Fruit fly (Drosophila melanogaster) whole organism, embryonic: Measurements from ENCODE around the gene flr.

Experiments
- Adf1 ChIP-seq: fragments of 200-800 bp; sonication (Bioruptor generic); IDR thresholded peaks from 2 replicates; pipeline ENCODE4 v1.3.6; 2022; ENCODE audit warnings: missing biosample characterization, missing genetic modification characterization
- CG1024 ChIP-seq: fragments of 200-800 bp; sonication (Bioruptor generic); IDR thresholded peaks from 2 replicates; pipeline ENCODE4 v1.3.6; 2022; ENCODE audit warnings: missing biosample characterization, missing genetic modification characterization
- CG10267 ChIP-seq: fragments of 200-800 bp; sonication (Bioruptor generic); optimal IDR thresholded peaks from 2 replicates; lab custom pipeline; 2018; ENCODE audit warnings: missing biosample characterization, mild to moderate bottlenecking, missing genetic modification characterization, moderate library complexity
- CG10462 ChIP-seq: fragments of 200-800 bp; sonication (Bioruptor generic); optimal IDR thresholded peaks from 2 replicates; lab custom pipeline; 2016; ENCODE audit warnings: missing biosample characterization, missing genetic modification characterization
- CG10654 ChIP-seq: fragments of 200-800 bp; sonication (Bioruptor generic); optimal IDR thresholded peaks from 2 replicates; lab custom pipeline; 2016; ENCODE audit warnings: missing biosample characterization, missing genetic modification characterization
- CG11247 ChIP-seq: fragments of 200-800 bp; sonication (Bioruptor generic); IDR thresholded peaks from 2 replicates; pipeline ENCODE4 v1.3.6; 2022; ENCODE audit warnings: missing biosample characterization, missing genetic modification characterization
- CG11723 ChIP-seq: fragments of 200-800 bp; sonication (Bioruptor generic); optimal IDR thresholded peaks from 2 replicates; lab custom pipeline; 2017; ENCODE audit warnings: missing biosample characterization, mild to moderate bottlenecking, missing genetic modification characterization
- CG13123 ChIP-seq: fragments of 200-800 bp; sonication (Bioruptor generic); optimal IDR thresholded peaks from 2 replicates; lab custom pipeline; 2016; ENCODE audit warnings: missing biosample characterization, missing genetic modification characterization
- CG14050 ChIP-seq: fragments of 200-800 bp; sonication (Bioruptor generic); IDR thresholded peaks from 3 replicates; pipeline ENCODE4 v1.3.6; 2022; ENCODE audit warnings: missing biosample characterization, missing genetic modification characterization
- CG14667 ChIP-seq: fragments of 200-800 bp; sonication (Bioruptor generic); IDR thresholded peaks from 2 replicates; pipeline ENCODE4 v1.3.6; 2022; ENCODE audit warnings: missing biosample characterization, missing genetic modification characterization
- CG1602 ChIP-seq: fragments of 200-800 bp; sonication (Bioruptor generic); optimal IDR thresholded peaks from 3 replicates; lab custom pipeline; 2016; ENCODE audit warnings: missing biosample characterization, missing genetic modification characterization
- CG17361 ChIP-seq: fragments of 200-800 bp; sonication (Bioruptor generic); IDR thresholded peaks from 3 replicates; pipeline ENCODE4 v1.3.6; 2022; ENCODE audit warnings: missing biosample characterization, missing genetic modification characterization
- CG17912 ChIP-seq: fragments of 200-800 bp; sonication (Bioruptor generic); optimal IDR thresholded peaks from 2 replicates; lab custom pipeline; 2018; ENCODE audit warnings: missing biosample characterization, mild to moderate bottlenecking, missing genetic modification characterization
- CG2712 ChIP-seq: fragments of 200-800 bp; optimal IDR thresholded peaks from 3 replicates; lab custom pipeline; 2019; ENCODE audit warnings: missing biosample characterization, mild to moderate bottlenecking, missing genetic modification characterization, moderate library complexity
- CG32772 ChIP-seq: fragments of 200-800 bp; sonication (Bioruptor generic); IDR thresholded peaks from 2 replicates; pipeline ENCODE4 v1.3.6; 2022; ENCODE audit warnings: missing biosample characterization, missing genetic modification characterization
- CG3726 ChIP-seq: fragments of 200-800 bp; sonication (Bioruptor generic); IDR thresholded peaks from 3 replicates; pipeline ENCODE4, ENCODE4 v1.3.6; 2022; ENCODE audit warnings: missing biosample characterization, missing genetic modification characterization
- CG6813 ChIP-seq: fragments of 200-800 bp; sonication (Bioruptor generic); optimal IDR thresholded peaks from 2 replicates; lab custom pipeline; 2017; ENCODE audit warnings: missing biosample characterization, missing genetic modification characterization, mild to moderate bottlenecking, moderate library complexity, missing genetic modification reagents
- CG8765 ChIP-seq: fragments of 200-800 bp; sonication (Bioruptor generic); IDR thresholded peaks from 2 replicates; pipeline ENCODE4 v1.3.6; 2022; ENCODE audit warnings: missing biosample characterization, missing genetic modification characterization
- CHES-1-like ChIP-seq: fragments of 200-800 bp; sonication (Bioruptor generic); optimal IDR thresholded peaks from 2 replicates; lab custom pipeline; 2016; ENCODE audit warnings: missing biosample characterization, missing genetic modification characterization
- CrebB ChIP-seq: fragments of 200-800 bp; sonication (Bioruptor generic); optimal IDR thresholded peaks from 3 replicates; lab custom pipeline; 2018; ENCODE audit warnings: missing biosample characterization, mild to moderate bottlenecking, missing genetic modification characterization
- Dfd ChIP-seq, 2 experiments: fragments of >200 bp; optimal IDR thresholded peaks; 2 replicates each; lab custom pipeline; 2017; ENCODE audit warnings: missing biosample characterization in 2 of 2, missing genetic modification characterization in 2 of 2
- Dll ChIP-seq: fragments of 200-800 bp; sonication (Bioruptor generic); IDR thresholded peaks from 4 replicates; pipeline ENCODE4 v1.3.6; 2022; ENCODE audit warnings: missing biosample characterization, missing genetic modification characterization; ENCODE audit not compliant: partially characterized antibody
- HLHmδ ChIP-seq: fragments of 200-800 bp; sonication (Bioruptor generic); optimal IDR thresholded peaks from 2 replicates; lab custom pipeline; 2018; ENCODE audit warnings: missing biosample characterization, mild to moderate bottlenecking, missing genetic modification characterization, moderate library complexity
- Nf-YA ChIP-seq: fragments of 200-800 bp; sonication (Bioruptor generic); IDR thresholded peaks from 2 replicates; pipeline ENCODE4 v1.3.6; 2022; ENCODE audit warnings: missing biosample characterization, missing genetic modification characterization
- Spps ChIP-seq: fragments of 200-800 bp; sonication (Bioruptor generic); optimal IDR thresholded peaks from 2 replicates; lab custom pipeline; 2018; ENCODE audit warnings: missing biosample characterization, mild to moderate bottlenecking, missing genetic modification characterization
- Ssrp ChIP-seq: fragments of 200-800 bp; sonication (Bioruptor generic); optimal IDR thresholded peaks from 2 replicates; lab custom pipeline; 2018; ENCODE audit warnings: missing biosample characterization, mild to moderate bottlenecking, missing genetic modification characterization, moderate library complexity
- aop ChIP-seq: fragments of 200-800 bp; sonication (Bioruptor generic); IDR thresholded peaks from 2 replicates; pipeline ENCODE4 v1.3.6; 2022; ENCODE audit warnings: missing biosample characterization, missing genetic modification characterization
- ash1 ChIP-seq: fragments of 200-800 bp; sonication (Bioruptor generic); optimal IDR thresholded peaks from 2 replicates; lab custom pipeline; 2018; ENCODE audit warnings: missing biosample characterization, mild to moderate bottlenecking, missing genetic modification characterization
- bab2 ChIP-seq: fragments of 200-800 bp; sonication (Bioruptor generic); optimal IDR thresholded peaks from 2 replicates; lab custom pipeline; 2016; ENCODE audit warnings: missing biosample characterization, missing genetic modification characterization
- chif ChIP-seq, 2 experiments: fragments of 200-800 bp; sonication (Bioruptor generic); optimal IDR thresholded peaks; 3 replicates each; lab custom pipeline; 2016; ENCODE audit warnings: missing biosample characterization in 2 of 2, missing genetic modification characterization in 2 of 2
- chinmo ChIP-seq: fragments of 200-800 bp; sonication (Bioruptor generic); IDR thresholded peaks from 4 replicates; pipeline ENCODE4 v1.3.6; 2022; ENCODE audit warnings: missing biosample characterization, missing genetic modification characterization; ENCODE audit not compliant: partially characterized antibody
- crp ChIP-seq, 2 experiments: fragments of 200-800 bp; sonication (Bioruptor generic); optimal IDR thresholded peaks; 2 replicates in 1 of 2; 3 replicates in 1 of 2; lab custom pipeline; 2017; ENCODE audit warnings: missing biosample characterization in 2 of 2, missing genetic modification characterization in 2 of 2, mild to moderate bottlenecking in 1 of 2, moderate library complexity in 1 of 2
- dpn ChIP-seq, 2 experiments: fragments of 200-800 bp; sonication (Bioruptor generic); optimal IDR thresholded peaks; 3 replicates each; lab custom pipeline; 2016; ENCODE audit warnings: missing biosample characterization in 2 of 2, missing genetic modification characterization in 2 of 2
- emc ChIP-seq: fragments of 200-800 bp; sonication (Bioruptor generic); optimal IDR thresholded peaks from 2 replicates; lab custom pipeline; 2016; ENCODE audit warnings: missing biosample characterization, missing genetic modification characterization
- ftz-f1 ChIP-seq: fragments of 200-800 bp; sonication (Bioruptor generic); optimal IDR thresholded peaks from 2 replicates; lab custom pipeline; 2016; ENCODE audit warnings: missing biosample characterization, missing genetic modification characterization
- gce ChIP-seq: fragments of 200-800 bp; sonication (Bioruptor generic); IDR thresholded peaks from 3 replicates; pipeline ENCODE4 v1.3.6; 2022; ENCODE audit warnings: missing biosample characterization, missing genetic modification characterization
- gcm ChIP-seq: fragments of 200-800 bp; sonication (Bioruptor generic); optimal IDR thresholded peaks from 2 replicates; lab custom pipeline; 2019; ENCODE audit warnings: missing biosample characterization, mild to moderate bottlenecking, missing genetic modification characterization, moderate library complexity
- insv ChIP-seq, 2 experiments: fragments of 200-800 bp; sonication (Bioruptor generic); optimal IDR thresholded peaks; 3 replicates each; lab custom pipeline; 2016 to 2018; ENCODE audit warnings: missing biosample characterization in 2 of 2, missing genetic modification characterization in 2 of 2
- jing ChIP-seq: fragments of 200-800 bp; sonication (Bioruptor generic); optimal IDR thresholded peaks from 2 replicates; lab custom pipeline; 2018; ENCODE audit warnings: missing biosample characterization, mild to moderate bottlenecking, missing genetic modification characterization
- klu ChIP-seq: fragments of 200-800 bp; sonication (Bioruptor generic); IDR thresholded peaks from 2 replicates; pipeline ENCODE4 v1.3.6; 2022; ENCODE audit warnings: missing biosample characterization, missing genetic modification characterization
- lbe ChIP-seq: fragments of 200-800 bp; sonication (Bioruptor generic); optimal IDR thresholded peaks from 2 replicates; lab custom pipeline; 2016; ENCODE audit warnings: missing biosample characterization, mild to moderate bottlenecking, missing genetic modification characterization
- lmd ChIP-seq: fragments of 200-800 bp; sonication (Bioruptor generic); IDR thresholded peaks from 2 replicates; pipeline ENCODE4 v1.3.6; 2022; ENCODE audit warnings: missing biosample characterization, missing genetic modification characterization
- p53 ChIP-seq: fragments of 200-800 bp; sonication (Bioruptor generic); optimal IDR thresholded peaks from 2 replicates; lab custom pipeline; 2016; ENCODE audit warnings: missing biosample characterization, missing genetic modification characterization
- pzg ChIP-seq: fragments of 200-800 bp; sonication (Bioruptor generic); optimal IDR thresholded peaks from 3 replicates; lab custom pipeline; 2018; ENCODE audit warnings: missing biosample characterization, mild to moderate bottlenecking, missing genetic modification characterization, moderate library complexity
- ro ChIP-seq: fragments of 200-800 bp; sonication (Bioruptor generic); IDR thresholded peaks from 2 replicates; pipeline ENCODE4 v1.3.6; 2022; ENCODE audit warnings: missing biosample characterization, missing genetic modification characterization
- sens-2 ChIP-seq: fragments of 200-800 bp; sonication (Bioruptor generic); IDR thresholded peaks from 2 replicates; pipeline ENCODE4 v1.3.6; 2022; ENCODE audit warnings: missing biosample characterization, missing genetic modification characterization
- sisA ChIP-seq: fragments of 200-800 bp; sonication (Bioruptor generic); IDR thresholded peaks from 2 replicates; pipeline ENCODE4 v1.3.6; 2022; ENCODE audit warnings: missing biosample characterization, missing genetic modification characterization
- sr ChIP-seq: fragments of 200-800 bp; sonication (Bioruptor generic); IDR thresholded peaks from 3 replicates; pipeline ENCODE4 v1.3.6; 2022; ENCODE audit warnings: missing biosample characterization, missing genetic modification characterization
- wor ChIP-seq: fragments of 200-800 bp; sonication (Bioruptor generic); IDR thresholded peaks from 2 replicates; pipeline ENCODE4 v1.3.6; 2022; ENCODE audit warnings: missing biosample characterization, missing genetic modification characterization
- zen ChIP-seq: fragments of 200-800 bp; sonication (Bioruptor generic); optimal IDR thresholded peaks from 3 replicates; lab custom pipeline; 2018; ENCODE audit warnings: missing biosample characterization, mild to moderate bottlenecking, missing genetic modification characterization, moderate library complexity

Gene flr

DNA sequence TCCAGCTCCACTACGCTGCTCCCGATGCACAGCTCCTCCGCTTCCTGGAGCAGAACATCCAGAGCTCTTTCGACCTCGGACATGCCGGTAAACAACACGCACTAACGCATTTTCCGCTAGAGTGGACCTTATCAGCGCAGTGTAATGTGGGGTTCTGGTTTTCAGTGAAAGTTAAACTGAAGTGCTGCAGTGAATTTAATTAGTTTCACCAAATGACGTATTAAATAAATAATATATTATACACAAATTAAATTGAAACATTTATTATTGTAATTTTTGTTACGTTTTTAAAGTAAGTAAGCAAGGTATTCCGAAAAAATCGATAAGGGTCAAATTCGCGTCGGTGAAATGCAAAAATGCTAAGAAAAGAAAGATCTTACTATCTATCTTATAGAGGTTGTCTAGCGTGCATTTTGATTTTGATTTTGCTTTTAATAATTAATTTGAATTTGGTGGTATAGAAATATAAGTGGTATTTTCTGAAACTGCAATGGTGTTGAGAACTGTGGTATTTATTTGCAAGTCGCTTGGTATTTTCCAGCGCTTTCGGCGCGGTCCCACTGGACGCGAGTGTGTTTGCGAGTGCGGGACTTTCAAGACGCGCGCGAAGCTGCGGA, 37.6 kb downstream of the flr start, which contains the start of the genes JMJD7 and CG10738 (continued):
- TF ChIP-seq Ssrp (tag; lab: Kevin White, UChicago) (no peak), CG8765 (peak; percentile 33; the same call in 1 of the 2 replicates), bab2 (GFP tag; lab: Kevin White, UChicago) (no peak), Dll (no peak), CG13123 (GFP tag; lab: Kevin White, UChicago) (no peak), pzg (GFP tag; lab: Kevin White, UChicago) (peak; percentile 64), CG11247 (GFP tag; lab: Robert Waterston, UW) (peak; percentile 67), CG10654 (peak; percentile 60), CHES-1-like (no peak), CG11723 (GFP tag; lab: Kevin White, UChicago) (no peak), gcm (GFP tag; lab: Kevin White, UChicago) (no peak), emc (no peak), CG3726 (GFP tag; lab: Robert Waterston, UW) (no peak), Adf1 (GFP tag; lab: Robert Waterston, UW) (peak; percentile 38; the same call in 1 of the 2 replicates), lmd (GFP tag; lab: Robert Waterston, UW) (peak; percentile 73), aop (GFP tag; lab: Robert Waterston, UW) (peak; percentile 59; the same call in 1 of the 2 replicates), p53 (no peak), sr (GFP tag; lab: Robert Waterston, UW) (0 out of 3 replicates have a peak, but pooled peaks have one; percentile 4), jing (no peak), chinmo (GFP tag; lab: Robert Waterston, UW) (no peak), CG17361 (GFP tag; lab: Robert Waterston, UW) (peak; percentile 42; the same call in 1 of the 3 replicates), ftz-f1 (GFP tag; lab: Kevin White, UChicago) (peak; percentile 56), gce (peak; percentile 38; the same call in 1 of the 3 replicates), Spps (tag; lab: Kevin White, UChicago) (no peak), CG32772 (GFP tag; lab: Robert Waterston, UW) (peak; percentile 75), CG14050 (peak; percentile 63; the same call in 2 of the 3 replicates), CG1024 (peak; percentile 77), sens-2 (peak; percentile 79), sisA (peak; percentile 70; the same call in 1 of the 2 replicates), wor (GFP tag; lab: Robert Waterston, UW) (no peak), ro (0 out of 2 replicates have a peak, but pooled peaks have one; percentile 16), dpn (GFP tag; optimal IDR thresholded peaks at IDR 0.05; lab: Kevin White, UChicago) (peak in 1 of 2 experiments; percentile 15), CG6813 (GFP tag; lab: Kevin White, UChicago) (peak; percentile 27), zen (tag; lab: Kevin White, UChicago) (peak; percentile 10), CG14667 (GFP tag; lab: Robert Waterston, UW) (peak; percentile 45), CG10267 (tag; lab: Kevin White, UChicago) (peak; percentile 72), CG10462 (GFP tag; lab: Kevin White, UChicago) (no peak), chif (GFP tag; optimal IDR thresholded peaks at IDR 0.05; lab: Kevin White, UChicago) (no peak), klu (GFP tag; lab: Robert Waterston, UW) (peak; percentile 70), insv (GFP tag; optimal IDR thresholded peaks at IDR 0.05; lab: Kevin White, UChicago) (no peak), CG2712 (peak; percentile 64), CrebB (tag; lab: Kevin White, UChicago) (no peak), CG17912 (no peak), Nf-YA (peak; percentile 53; the same call in 1 of the 2 replicates), HLHmδ (GFP tag; lab: Kevin White, UChicago) (no peak), CG1602 (no peak), Dfd (GFP tag; optimal IDR thresholded peaks at IDR 0.05; lab: Kevin White, UChicago) (no peak), lbe (GFP tag; lab: Kevin White, UChicago) (peak; percentile 26), crp (GFP tag; optimal IDR thresholded peaks at IDR 0.05; lab: Kevin White, UChicago) (no peak), ash1 (GFP tag; lab: Kevin White, UChicago) (no peak)
